Fruit fly (Drosophila melanogaster) whole organism, embryonic: ENCODE measurements around the gene CG42828.

ENCODE experiments used
- Aef1 ChIP-seq: fragments of 200-800 bp; sonication (Bioruptor generic); IDR thresholded peaks from 3 replicates; pipeline ENCODE4 v1.3.6; 2022; ENCODE audit warnings: missing biosample characterization, missing genetic modification characterization
- CG10274 ChIP-seq: fragments of 200-800 bp; sonication (Bioruptor generic); optimal IDR thresholded peaks from 3 replicates; lab custom pipeline; 2017; ENCODE audit warnings: missing biosample characterization, mild to moderate bottlenecking, missing genetic modification characterization
- CG11504 ChIP-seq: fragments of 200-800 bp; sonication (Bioruptor generic); optimal IDR thresholded peaks from 3 replicates; lab custom pipeline; 2019; ENCODE audit warnings: missing biosample characterization, mild to moderate bottlenecking, missing genetic modification characterization, moderate library complexity
- CG12299 ChIP-seq: fragments of 200-800 bp; sonication (Bioruptor generic); optimal IDR thresholded peaks from 2 replicates; lab custom pipeline; 2018; ENCODE audit warnings: missing biosample characterization, mild to moderate bottlenecking, missing genetic modification characterization
- CG12744 ChIP-seq: fragments of 200-800 bp; sonication (Bioruptor generic); optimal IDR thresholded peaks from 2 replicates; lab custom pipeline; 2016; ENCODE audit warnings: missing biosample characterization, missing genetic modification characterization
- CG15601 ChIP-seq: fragments of 200-800 bp; sonication (Bioruptor generic); optimal IDR thresholded peaks from 3 replicates; lab custom pipeline; 2019; ENCODE audit warnings: missing biosample characterization, mild to moderate bottlenecking, missing genetic modification characterization, moderate library complexity
- CG1602 ChIP-seq: fragments of 200-800 bp; sonication (Bioruptor generic); optimal IDR thresholded peaks from 3 replicates; lab custom pipeline; 2016; ENCODE audit warnings: missing biosample characterization, missing genetic modification characterization
- CG1603 ChIP-seq: fragments of 200-800 bp; sonication (Bioruptor generic); optimal IDR thresholded peaks from 2 replicates; lab custom pipeline; 2019; ENCODE audit warnings: missing biosample characterization, mild to moderate bottlenecking, missing genetic modification characterization, moderate library complexity
- CG17328 ChIP-seq: fragments of 200-800 bp; sonication (Bioruptor generic); IDR thresholded peaks from 2 replicates; pipeline ENCODE4 v1.3.6; 2022; ENCODE audit warnings: missing biosample characterization, missing genetic modification characterization
- CG32767 ChIP-seq: fragments of 200-800 bp; sonication (Bioruptor generic); IDR thresholded peaks from 2 replicates; pipeline ENCODE4 v1.3.6; 2022; ENCODE audit warnings: missing biosample characterization, missing genetic modification characterization
- CG4328 ChIP-seq: fragments of 200-800 bp; sonication (Bioruptor generic); optimal IDR thresholded peaks from 3 replicates; lab custom pipeline; 2017; ENCODE audit warnings: missing biosample characterization, missing genetic modification reagents, missing genetic modification characterization
- CG4617 ChIP-seq: fragments of 200-800 bp; sonication (Bioruptor generic); optimal IDR thresholded peaks from 3 replicates; lab custom pipeline; 2016; ENCODE audit warnings: missing biosample characterization, missing genetic modification characterization, borderline replicate concordance
- CoRest ChIP-seq: fragments of 200-800 bp; sonication (Bioruptor generic); optimal IDR thresholded peaks from 3 replicates; lab custom pipeline; 2018; ENCODE audit warnings: missing biosample characterization, mild to moderate bottlenecking, missing genetic modification characterization, moderate library complexity
- D ChIP-seq, 2 experiments: fragments of 200-800 bp in 1 of 2; fragments of >200 bp in 1 of 2; sonication (Bioruptor generic) in 1 of 2; optimal IDR thresholded peaks; 2 replicates in 1 of 2; 3 replicates in 1 of 2; lab custom pipeline; 2017; ENCODE audit warnings: mild to moderate bottlenecking in 1 of 2, missing biosample characterization in 1 of 2, missing genetic modification characterization in 1 of 2, missing genetic modification reagents in 1 of 2
- Deaf1 ChIP-seq: fragments of 200-800 bp; optimal IDR thresholded peaks from 3 replicates; lab custom pipeline; 2019; ENCODE audit warnings: missing biosample characterization, mild to moderate bottlenecking, missing genetic modification characterization, moderate library complexity
- Drgx ChIP-seq: fragments of 200-800 bp; sonication (Bioruptor generic); IDR thresholded peaks from 2 replicates; pipeline ENCODE4 v1.3.6; 2022; ENCODE audit warnings: missing biosample characterization, missing genetic modification characterization
- Ets65A ChIP-seq: fragments of 200-800 bp; sonication (Bioruptor generic); peaks from one replicate; lab custom pipeline; 2016; ENCODE audit warnings: missing biosample characterization, missing genetic modification characterization
- H2.0 ChIP-seq: fragments of 200-800 bp; sonication (Bioruptor generic); IDR thresholded peaks from 2 replicates; pipeline ENCODE4 v1.3.6; 2022; ENCODE audit warnings: missing biosample characterization, missing genetic modification characterization
- HHEX ChIP-seq: fragments of 200-800 bp; sonication (Bioruptor generic); optimal IDR thresholded peaks from 3 replicates; lab custom pipeline; 2017; ENCODE audit warnings: missing biosample characterization, mild to moderate bottlenecking, missing genetic modification characterization, missing genetic modification reagents
- Hmr ChIP-seq: fragments of 200-800 bp; sonication (Bioruptor generic); optimal IDR thresholded peaks from 3 replicates; lab custom pipeline; 2017; ENCODE audit warnings: mild to moderate bottlenecking, missing biosample characterization, missing genetic modification reagents, missing genetic modification characterization
- Hr3 ChIP-seq: fragments of 200-800 bp; sonication (Bioruptor generic); optimal IDR thresholded peaks from 3 replicates; lab custom pipeline; 2016; ENCODE audit warnings: missing biosample characterization, missing genetic modification characterization
- Hr51 ChIP-seq, 2 experiments: fragments of 200-800 bp; sonication (Bioruptor generic); optimal IDR thresholded peaks; 2 replicates in 1 of 2; 3 replicates in 1 of 2; lab custom pipeline; 2016 to 2018; ENCODE audit warnings: missing biosample characterization in 2 of 2, missing genetic modification characterization in 2 of 2, mild to moderate bottlenecking in 1 of 2, moderate library complexity in 1 of 2
- Hsf ChIP-seq: fragments of 200-800 bp; sonication (Bioruptor generic); optimal IDR thresholded peaks from 3 replicates; lab custom pipeline; 2016; ENCODE audit warnings: missing biosample characterization, missing genetic modification characterization
- MTF-1 ChIP-seq: fragments of 200-800 bp; sonication (Bioruptor generic); optimal IDR thresholded peaks from 2 replicates; lab custom pipeline; 2018; ENCODE audit warnings: missing biosample characterization, mild to moderate bottlenecking, missing genetic modification characterization, borderline replicate concordance
- Sox100B ChIP-seq: fragments of 200-800 bp; sonication (Bioruptor generic); optimal IDR thresholded peaks from 3 replicates; lab custom pipeline; 2018; ENCODE audit warnings: missing biosample characterization, mild to moderate bottlenecking, missing genetic modification characterization
- Sox102F ChIP-seq: fragments of 200-800 bp; sonication (Bioruptor generic); optimal IDR thresholded peaks from 2 replicates; lab custom pipeline; 2018; ENCODE audit warnings: missing biosample characterization, mild to moderate bottlenecking, missing genetic modification characterization, moderate library complexity
- bsh ChIP-seq, 2 experiments: fragments of 200-800 bp; sonication (Bioruptor generic); optimal IDR thresholded peaks; 2 replicates each; lab custom pipeline; 2017 to 2018; ENCODE audit warnings: mild to moderate bottlenecking in 2 of 2, missing biosample characterization in 2 of 2, missing genetic modification characterization in 2 of 2, moderate library complexity in 1 of 2
- cato ChIP-seq: fragments of 200-800 bp; sonication (Bioruptor generic); optimal IDR thresholded peaks from 2 replicates; lab custom pipeline; 2016; ENCODE audit warnings: missing biosample characterization, missing genetic modification characterization, borderline replicate concordance
- disco-r ChIP-seq: fragments of 200-800 bp; sonication (Bioruptor generic); optimal IDR thresholded peaks from 2 replicates; lab custom pipeline; 2016; ENCODE audit warnings: missing biosample characterization, missing genetic modification characterization
- dmrt99B ChIP-seq: fragments of 200-800 bp; sonication (Bioruptor generic); optimal IDR thresholded peaks from 2 replicates; lab custom pipeline; 2018; ENCODE audit warnings: missing biosample characterization, mild to moderate bottlenecking, missing genetic modification characterization, moderate library complexity
- esg ChIP-seq: fragments of 200-800 bp; sonication (Bioruptor generic); conservative IDR thresholded peaks from 2 replicates; pipeline ENCODE4 v1.3.6; 2022; ENCODE audit warnings: missing biosample characterization, missing genetic modification characterization
- eve ChIP-seq, 2 experiments: fragments of >200 bp; optimal IDR thresholded peaks; 2 replicates each; lab custom pipeline; 2017; ENCODE audit warnings: missing biosample characterization in 2 of 2, missing genetic modification characterization in 2 of 2
- gem ChIP-seq: fragments of 200-800 bp; sonication (Bioruptor generic); optimal IDR thresholded peaks from 2 replicates; lab custom pipeline; 2019; ENCODE audit warnings: missing biosample characterization, mild to moderate bottlenecking, missing genetic modification characterization, moderate library complexity
- kni ChIP-seq: fragments of 200-800 bp; sonication (Bioruptor generic); optimal IDR thresholded peaks from 3 replicates; lab custom pipeline; 2017; ENCODE audit warnings: mild to moderate bottlenecking, missing biosample characterization, missing genetic modification reagents, missing genetic modification characterization
- nerfin-1 ChIP-seq: fragments of 200-800 bp; sonication (Bioruptor generic); optimal IDR thresholded peaks from 3 replicates; lab custom pipeline; 2019; ENCODE audit warnings: missing biosample characterization, mild to moderate bottlenecking, missing genetic modification characterization, moderate library complexity
- pan ChIP-seq, 4 experiments: fragments of >200 bp in 3 of 4; fragments of 200-800 bp in 1 of 4; sonication (Bioruptor generic) in 1 of 4; optimal IDR thresholded peaks in 3 of 4; IDR thresholded peaks in 1 of 4; 2 replicates each; pipeline versions ENCODE4 v1.3.6 to Lab custom; 2017 to 2022; ENCODE audit warnings: missing biosample characterization in 2 of 4, missing genetic modification characterization in 2 of 4, mixed read lengths in 1 of 4
- phol ChIP-seq: fragments of 200-800 bp; sonication (Bioruptor generic); optimal IDR thresholded peaks from 3 replicates; lab custom pipeline; 2018; ENCODE audit warnings: missing biosample characterization, mild to moderate bottlenecking, missing genetic modification characterization, moderate library complexity
- row ChIP-seq: fragments of 200-800 bp; sonication (Bioruptor generic); IDR thresholded peaks from 3 replicates; pipeline ENCODE4 v1.3.6; 2022; ENCODE audit warnings: missing biosample characterization, missing genetic modification characterization
- sens ChIP-seq: fragments of 200-800 bp; sonication (Bioruptor generic); peaks from one replicate; lab custom pipeline; 2016; ENCODE audit warnings: missing biosample characterization, missing genetic modification characterization
- tio ChIP-seq: fragments of 200-800 bp; sonication (Bioruptor generic); optimal IDR thresholded peaks from 2 replicates; lab custom pipeline; 2017; ENCODE audit warnings: missing biosample characterization, missing genetic modification characterization, inconsistent platforms
- toy ChIP-seq: fragments of 200-800 bp; sonication (Bioruptor generic); IDR thresholded peaks from 2 replicates; pipeline ENCODE4 v1.3.6; 2022; ENCODE audit warnings: missing biosample characterization, missing genetic modification characterization
- trem ChIP-seq: fragments of 200-800 bp; optimal IDR thresholded peaks from 3 replicates; lab custom pipeline; 2019; ENCODE audit warnings: missing biosample characterization, mild to moderate bottlenecking, missing genetic modification characterization, moderate library complexity
- wor ChIP-seq: fragments of 200-800 bp; sonication (Bioruptor generic); IDR thresholded peaks from 2 replicates; pipeline ENCODE4 v1.3.6; 2022; ENCODE audit warnings: missing biosample characterization, missing genetic modification characterization

CG42828 gene

dm6 chr3R:23392235-23392634 is 18.7 kb downstream of the CG42828 start:
- TF ChIP-seq bsh (GFP tag; optimal IDR thresholded peaks at IDR 0.05; lab: Kevin White, UChicago) (peak in 1 of 2 experiments; percentile 25), Deaf1 (tag; lab: Kevin White, UChicago) (no peak), Hsf (no peak), D (optimal IDR thresholded peaks at IDR 0.05; lab: Kevin White, UChicago) (no peak), D (GFP tag; optimal IDR thresholded peaks at IDR 0.05; lab: Kevin White, UChicago) (no peak), CoRest (no peak), disco-r (GFP tag; lab: Kevin White, UChicago) (no peak), Drgx (GFP tag; lab: Robert Waterston, UW) (0 out of 2 replicates have a peak, but pooled peaks have one; percentile 16)

- TF ChIP-seq sens: peak; percentile 19
- TF ChIP-seq Drgx (GFP tag; lab: Robert Waterston, UW): peak; percentile 16; the same call in 1 of the 2 replicates
- no peak for TF ChIP-seq Hsf
Observed at dm6 chr3R:23393507-23393906, 20.0 kb downstream of the CG42828 start.

- TF ChIP-seq gem (peak; percentile 29), cato (peak; percentile 3), Hr51 (GFP tag; optimal IDR thresholded peaks at IDR 0.05; lab: Kevin White, UChicago) (peak in 1 of 2 experiments; percentile 26), Sox100B (GFP tag; lab: Kevin White, UChicago) (no peak), dmrt99B (peak; percentile 21), CG12299 (no peak), Sox102F (GFP tag; lab: Kevin White, UChicago) (peak; percentile 53), CG4328 (GFP tag; lab: Kevin White, UChicago) (no peak), Aef1 (GFP tag; lab: Robert Waterston, UW) (no peak), CG17328 (GFP tag; lab: Robert Waterston, UW) (no peak), HHEX (no peak), CG11504 (tag; lab: Kevin White, UChicago) (peak; percentile 28), Hr3 (GFP tag; lab: Kevin White, UChicago) (no peak), nerfin-1 (no peak), sens (peak; percentile 76), Ets65A (peak; percentile 26), eve (GFP tag; optimal IDR thresholded peaks at IDR 0.05; lab: Kevin White, UChicago) (peak in 1 of 2 experiments; percentile 1), Drgx (GFP tag; lab: Robert Waterston, UW) (peak; percentile 77), phol (tag; lab: Kevin White, UChicago) (peak; percentile 20)
Observed at dm6 chr3R:23395720-23396119, 22.2 kb downstream of the CG42828 start.

dm6 chr3R:23396548-23397294 is 23.2 kb downstream of the CG42828 start:
- TF ChIP-seq CG12744 (GFP tag; lab: Kevin White, UChicago) (no peak), CG1602 (GFP tag; lab: Kevin White, UChicago) (peak; percentile 12), CG1603 (no peak), CG11504 (tag; lab: Kevin White, UChicago) (peak; percentile 61), CG10274 (no peak), kni (no peak), CG15601 (tag; lab: Kevin White, UChicago) (peak; percentile 26), CG32767 (peak; percentile 42; the same call in 1 of the 2 replicates), sens (no peak), tio (GFP tag; lab: Kevin White, UChicago) (peak; percentile 14), wor (peak; percentile 51), toy (GFP tag; lab: Robert Waterston, UW) (no peak), Hmr (GFP tag; lab: Kevin White, UChicago) (no peak), pan (optimal IDR thresholded peaks at IDR 0.05; lab: Kevin White, UChicago) (no peak), pan (GFP tag; optimal IDR thresholded peaks at IDR 0.05 in 1 of 2, IDR thresholded peaks at IDR 0.05 in 1 of 2) (no peak), MTF-1 (no peak), row (peak; percentile 70; the same call in 2 of the 3 replicates), trem (tag; lab: Kevin White, UChicago) (no peak), esg (GFP tag; lab: Robert Waterston, UW) (peak; percentile 69), H2.0 (GFP tag; lab: Robert Waterston, UW) (peak; percentile 54; the same call in 1 of the 2 replicates), bsh (GFP tag; optimal IDR thresholded peaks at IDR 0.05; lab: Kevin White, UChicago) (peak in 1 of 2 experiments; percentile 64), CG4617 (no peak)
